Worm (Caenorhabditis elegans) whole organism, midembryonic: ENCODE data around the gene ZC132.9.

Experiments
- T22C8.4 ChIP-seq: fragments of 200-800 bp; sonication (Bioruptor generic); IDR thresholded peaks from 2 replicates; pipeline ENCODE4 v1.3.6; 2022; ENCODE audit warnings: missing genetic modification characterization, missing compliant biosample characterization
- flt-1 ChIP-seq: fragments of 200-800 bp; sonication (Bioruptor generic); IDR thresholded peaks from 2 replicates; pipeline ENCODE4 v1.3.6; 2022; ENCODE audit warnings: missing genetic modification characterization, missing compliant biosample characterization
- klf-2 ChIP-seq: fragments of 200-800 bp; sonication (Bioruptor generic); conservative IDR thresholded peaks from 2 replicates; pipeline ENCODE4 v1.3.6; 2022; ENCODE audit warnings: missing genetic modification reagents, missing genetic modification characterization, missing compliant biosample characterization
- med-1 ChIP-seq: sonication (generic microtip); optimal IDR thresholded peaks from 2 replicates; lab custom pipeline; 2017; ENCODE audit warnings: missing genetic modification characterization, mild to moderate bottlenecking, missing compliant biosample characterization, antibody characterized with exemption, missing genetic modification reagents; ENCODE audit not compliant: insufficient read depth
- ref-1 ChIP-seq: fragments of 200-800 bp; sonication (Bioruptor generic); conservative IDR thresholded peaks from 2 replicates; pipeline ENCODE4 v1.3.6; 2022; ENCODE audit warnings: missing genetic modification reagents, missing genetic modification characterization, missing compliant biosample characterization
- tab-1 ChIP-seq: fragments of 200-800 bp; sonication (Bioruptor generic); IDR thresholded peaks from 2 replicates; pipeline ENCODE4 v1.3.6; 2022; ENCODE audit warnings: missing genetic modification characterization, missing compliant biosample characterization
- ztf-23 ChIP-seq: fragments of 200-800 bp; sonication (Bioruptor generic); IDR thresholded peaks from 2 replicates; pipeline ENCODE4 v1.3.6; 2022; ENCODE audit warnings: missing genetic modification reagents, missing genetic modification characterization, missing compliant biosample characterization
- ztf-29 ChIP-seq: fragments of 200-800 bp; sonication (Bioruptor generic); IDR thresholded peaks from 2 replicates; pipeline ENCODE4 v1.3.6; 2022; ENCODE audit warnings: missing genetic modification reagents, missing genetic modification characterization, missing compliant biosample characterization

DNA sequence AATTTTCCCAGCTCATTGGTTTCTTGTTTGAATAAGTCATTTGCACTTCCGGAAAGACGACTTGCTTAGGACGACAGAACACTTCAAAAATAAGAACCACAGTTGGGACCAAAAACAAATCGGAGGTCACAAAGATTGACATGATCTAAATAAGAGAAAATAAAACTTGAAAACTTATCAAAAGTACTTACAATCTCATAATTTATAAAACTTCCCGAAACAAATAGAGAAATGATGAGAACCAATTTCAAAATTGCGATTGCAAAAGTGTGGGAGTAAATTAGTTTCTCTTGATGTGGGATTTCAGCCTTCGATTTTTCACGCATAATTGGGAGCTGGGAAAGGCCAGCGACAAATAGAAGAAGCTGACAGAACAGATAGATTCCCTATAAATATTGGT is 21.2 kb downstream of the ZC132.9 start, which contains the start of gene ZC132.11:
- no peak for TF ChIP-seq klf-2 (GFP tag; lab: Robert Waterston, UW)
- no peak for TF ChIP-seq flt-1 (GFP tag; lab: Robert Waterston, UW)
- no peak for TF ChIP-seq tab-1 (GFP tag; lab: Robert Waterston, UW)
- TF ChIP-seq T22C8.4 (GFP tag; lab: Robert Waterston, UW): no peak
- no peak for TF ChIP-seq ztf-29 (GFP tag; lab: Robert Waterston, UW)
- TF ChIP-seq ref-1 (GFP tag; lab: Robert Waterston, UW): no peak
- no peak for TF ChIP-seq med-1 (GFP tag; lab: Kevin White, UChicago)
- no peak for TF ChIP-seq ztf-23 (GFP tag; lab: Robert Waterston, UW)
